Fruit fly (Drosophila melanogaster) whole organism, embryonic: ENCODE measurements around the gene CG42329.
A peak's percentile ranks its signal among the peaks of the same experiment; 100 is the strongest.

ENCODE experiments used
- Abd-B ChIP-seq: fragments of 200-800 bp; sonication (Bioruptor generic); optimal IDR thresholded peaks from 2 replicates; lab custom pipeline; 2018; ENCODE audit warnings: missing biosample characterization, mild to moderate bottlenecking, missing genetic modification characterization, moderate library complexity
- B-H1 ChIP-seq: fragments of 200-800 bp; sonication (Bioruptor generic); IDR thresholded peaks from 3 replicates; pipeline ENCODE4 v1.3.6; 2022; ENCODE audit warnings: missing biosample characterization, missing genetic modification characterization
- Bteb2 ChIP-seq: fragments of 200-800 bp; sonication (Bioruptor generic); optimal IDR thresholded peaks from 2 replicates; lab custom pipeline; 2016; ENCODE audit warnings: missing biosample characterization, missing genetic modification characterization
- CG10209 ChIP-seq: fragments of 200-800 bp; sonication (Bioruptor generic); optimal IDR thresholded peaks from 3 replicates; lab custom pipeline; 2017; ENCODE audit warnings: missing biosample characterization, mild to moderate bottlenecking, missing genetic modification characterization, missing genetic modification reagents
- CG10543 ChIP-seq: fragments of 200-800 bp; sonication (Bioruptor generic); optimal IDR thresholded peaks from 3 replicates; lab custom pipeline; 2017; ENCODE audit warnings: missing biosample characterization, mild to moderate bottlenecking, missing genetic modification characterization, moderate library complexity
- CG11696 ChIP-seq: fragments of 200-800 bp; sonication (Bioruptor generic); IDR thresholded peaks from 2 replicates; pipeline ENCODE4 v1.3.6; 2022; ENCODE audit warnings: missing biosample characterization, missing genetic modification characterization
- CG14050 ChIP-seq: fragments of 200-800 bp; sonication (Bioruptor generic); IDR thresholded peaks from 3 replicates; pipeline ENCODE4 v1.3.6; 2022; ENCODE audit warnings: missing biosample characterization, missing genetic modification characterization
- CG16863 ChIP-seq: fragments of 200-800 bp; sonication (Bioruptor generic); optimal IDR thresholded peaks from 3 replicates; lab custom pipeline; 2016; ENCODE audit warnings: missing biosample characterization, missing genetic modification characterization
- CG17359 ChIP-seq: fragments of 200-800 bp; sonication (Bioruptor generic); optimal IDR thresholded peaks from 3 replicates; lab custom pipeline; 2018; ENCODE audit warnings: missing biosample characterization, mild to moderate bottlenecking, missing genetic modification characterization, moderate library complexity
- CG17361 ChIP-seq: fragments of 200-800 bp; sonication (Bioruptor generic); IDR thresholded peaks from 3 replicates; pipeline ENCODE4 v1.3.6; 2022; ENCODE audit warnings: missing biosample characterization, missing genetic modification characterization
- CG17802 ChIP-seq: fragments of 200-800 bp; sonication (Bioruptor generic); optimal IDR thresholded peaks from 2 replicates; lab custom pipeline; 2018; ENCODE audit warnings: missing biosample characterization, mild to moderate bottlenecking, missing genetic modification characterization, moderate library complexity
- CG2875 ChIP-seq: fragments of 200-800 bp; sonication (Bioruptor generic); optimal IDR thresholded peaks from 2 replicates; lab custom pipeline; 2017; ENCODE audit warnings: missing biosample characterization, mild to moderate bottlenecking, missing genetic modification characterization, missing genetic modification reagents
- CG4282 ChIP-seq: fragments of 200-800 bp; sonication (Bioruptor generic); optimal IDR thresholded peaks from 2 replicates; lab custom pipeline; 2016; ENCODE audit warnings: missing biosample characterization, missing genetic modification characterization
- CG43689 ChIP-seq: fragments of 200-800 bp; sonication (Bioruptor generic); IDR thresholded peaks from 2 replicates; pipeline ENCODE4 v1.3.6; 2022; ENCODE audit warnings: missing biosample characterization, missing genetic modification characterization
- CG4707 ChIP-seq: fragments of 200-800 bp; sonication (Bioruptor generic); optimal IDR thresholded peaks from 2 replicates; lab custom pipeline; 2018; ENCODE audit warnings: missing biosample characterization, mild to moderate bottlenecking, missing genetic modification characterization, moderate library complexity
- CG4820 ChIP-seq: fragments of 200-800 bp; sonication (Bioruptor generic); optimal IDR thresholded peaks from 3 replicates; lab custom pipeline; 2016; ENCODE audit warnings: missing biosample characterization, missing genetic modification characterization
- CG6765 ChIP-seq: fragments of 200-800 bp; sonication (Bioruptor generic); optimal IDR thresholded peaks from 3 replicates; lab custom pipeline; 2017; ENCODE audit warnings: missing biosample characterization, mild to moderate bottlenecking, missing genetic modification characterization
- CG6791 ChIP-seq: fragments of 200-800 bp; sonication (Bioruptor generic); IDR thresholded peaks from 3 replicates; pipeline ENCODE4 v1.3.6; 2022; ENCODE audit warnings: missing biosample characterization, missing genetic modification characterization; ENCODE audit not compliant: partially characterized antibody
- CG9932 ChIP-seq: fragments of 200-800 bp; sonication (Bioruptor generic); IDR thresholded peaks from 2 replicates; pipeline ENCODE4 v1.3.6; 2022; ENCODE audit warnings: missing biosample characterization, missing genetic modification characterization
- GATAe ChIP-seq: fragments of 200-800 bp; sonication (Bioruptor generic); conservative IDR thresholded peaks from 2 replicates; pipeline ENCODE4 v1.3.6; 2022; ENCODE audit warnings: missing biosample characterization, missing genetic modification characterization
- HLH3B ChIP-seq: fragments of 200-800 bp; sonication (Bioruptor generic); IDR thresholded peaks from 2 replicates; pipeline ENCODE4 v1.3.6; 2022; ENCODE audit warnings: missing biosample characterization, missing genetic modification characterization
- Hmx ChIP-seq: fragments of 200-800 bp; sonication (Bioruptor generic); optimal IDR thresholded peaks from 2 replicates; lab custom pipeline; 2016; ENCODE audit warnings: missing biosample characterization, missing genetic modification characterization
- Hsf ChIP-seq: fragments of 200-800 bp; sonication (Bioruptor generic); optimal IDR thresholded peaks from 3 replicates; lab custom pipeline; 2016; ENCODE audit warnings: missing biosample characterization, missing genetic modification characterization
- Lhr ChIP-seq: fragments of 200-800 bp; sonication (Bioruptor generic); optimal IDR thresholded peaks from 3 replicates; lab custom pipeline; 2017; ENCODE audit warnings: mild to moderate bottlenecking, missing biosample characterization, missing genetic modification reagents, missing genetic modification characterization
- Lim3 ChIP-seq: fragments of 200-800 bp; sonication (Bioruptor generic); IDR thresholded peaks from 2 replicates; pipeline ENCODE4 v1.3.6; 2022; ENCODE audit warnings: missing biosample characterization, missing genetic modification characterization
- NfI ChIP-seq: fragments of 200-800 bp; sonication (Bioruptor generic); optimal IDR thresholded peaks from 3 replicates; lab custom pipeline; 2018; ENCODE audit warnings: missing biosample characterization, mild to moderate bottlenecking, missing genetic modification characterization, moderate library complexity
- Spps ChIP-seq: fragments of 200-800 bp; sonication (Bioruptor generic); optimal IDR thresholded peaks from 2 replicates; lab custom pipeline; 2018; ENCODE audit warnings: missing biosample characterization, mild to moderate bottlenecking, missing genetic modification characterization
- aop ChIP-seq: fragments of 200-800 bp; sonication (Bioruptor generic); IDR thresholded peaks from 2 replicates; pipeline ENCODE4 v1.3.6; 2022; ENCODE audit warnings: missing biosample characterization, missing genetic modification characterization
- ase ChIP-seq: fragments of 200-800 bp; sonication (Bioruptor generic); IDR thresholded peaks from 3 replicates; pipeline ENCODE4 v1.3.6; 2022; ENCODE audit warnings: missing biosample characterization, missing genetic modification characterization
- bsh ChIP-seq, 2 experiments: fragments of 200-800 bp; sonication (Bioruptor generic); optimal IDR thresholded peaks; 2 replicates each; lab custom pipeline; 2017 to 2018; ENCODE audit warnings: mild to moderate bottlenecking in 2 of 2, missing biosample characterization in 2 of 2, missing genetic modification characterization in 2 of 2, moderate library complexity in 1 of 2
- cg ChIP-seq: fragments of 200-800 bp; sonication (Bioruptor generic); optimal IDR thresholded peaks from 3 replicates; lab custom pipeline; 2019; ENCODE audit warnings: missing biosample characterization, mild to moderate bottlenecking, missing genetic modification characterization, moderate library complexity
- chif ChIP-seq, 2 experiments: fragments of 200-800 bp; sonication (Bioruptor generic); optimal IDR thresholded peaks; 3 replicates each; lab custom pipeline; 2016; ENCODE audit warnings: missing biosample characterization in 2 of 2, missing genetic modification characterization in 2 of 2
- croc ChIP-seq: fragments of 200-800 bp; sonication (Bioruptor generic); conservative IDR thresholded peaks from 3 replicates; pipeline ENCODE4 v1.3.6; 2022; ENCODE audit warnings: missing biosample characterization, missing genetic modification characterization
- crol ChIP-seq: fragments of 200-800 bp; sonication (Bioruptor generic); IDR thresholded peaks from 2 replicates; pipeline ENCODE4 v1.3.6; 2022; ENCODE audit warnings: missing biosample characterization, missing genetic modification characterization
- crp ChIP-seq, 2 experiments: fragments of 200-800 bp; sonication (Bioruptor generic); optimal IDR thresholded peaks; 2 replicates in 1 of 2; 3 replicates in 1 of 2; lab custom pipeline; 2017; ENCODE audit warnings: missing biosample characterization in 2 of 2, missing genetic modification characterization in 2 of 2, mild to moderate bottlenecking in 1 of 2, moderate library complexity in 1 of 2
- ham ChIP-seq: fragments of 200-800 bp; sonication (Bioruptor generic); IDR thresholded peaks from 2 replicates; pipeline ENCODE4 v1.3.6; 2022; ENCODE audit warnings: missing biosample characterization, missing genetic modification characterization
- jing ChIP-seq: fragments of 200-800 bp; sonication (Bioruptor generic); optimal IDR thresholded peaks from 2 replicates; lab custom pipeline; 2018; ENCODE audit warnings: missing biosample characterization, mild to moderate bottlenecking, missing genetic modification characterization
- kay ChIP-seq: fragments of 200-800 bp; sonication (Bioruptor generic); optimal IDR thresholded peaks from 2 replicates; lab custom pipeline; 2016; ENCODE audit warnings: missing biosample characterization, missing genetic modification characterization
- lmd ChIP-seq: fragments of 200-800 bp; sonication (Bioruptor generic); IDR thresholded peaks from 2 replicates; pipeline ENCODE4 v1.3.6; 2022; ENCODE audit warnings: missing biosample characterization, missing genetic modification characterization
- mirr ChIP-seq: fragments of 200-800 bp; sonication (Bioruptor generic); optimal IDR thresholded peaks from 3 replicates; lab custom pipeline; 2018; ENCODE audit warnings: missing biosample characterization, mild to moderate bottlenecking, missing genetic modification characterization
- nau ChIP-seq: fragments of 200-800 bp; sonication (Bioruptor generic); optimal IDR thresholded peaks from 3 replicates; lab custom pipeline; 2017; ENCODE audit warnings: missing biosample characterization, mild to moderate bottlenecking, missing genetic modification characterization, missing genetic modification reagents
- pita ChIP-seq: fragments of 200-800 bp; sonication (Bioruptor generic); optimal IDR thresholded peaks from 2 replicates; lab custom pipeline; 2017; ENCODE audit warnings: missing biosample characterization, mild to moderate bottlenecking, missing genetic modification characterization
- psq ChIP-seq: fragments of 200-800 bp; sonication (Bioruptor generic); optimal IDR thresholded peaks from 2 replicates; lab custom pipeline; 2017; ENCODE audit warnings: missing biosample characterization, missing genetic modification characterization
- pzg ChIP-seq: fragments of 200-800 bp; sonication (Bioruptor generic); optimal IDR thresholded peaks from 3 replicates; lab custom pipeline; 2018; ENCODE audit warnings: missing biosample characterization, mild to moderate bottlenecking, missing genetic modification characterization, moderate library complexity
- sisA ChIP-seq: fragments of 200-800 bp; sonication (Bioruptor generic); IDR thresholded peaks from 2 replicates; pipeline ENCODE4 v1.3.6; 2022; ENCODE audit warnings: missing biosample characterization, missing genetic modification characterization
- slbo ChIP-seq: fragments of 200-800 bp; sonication (Bioruptor generic); IDR thresholded peaks from 2 replicates; pipeline ENCODE4 v1.3.6; 2022; ENCODE audit warnings: missing biosample characterization, missing genetic modification characterization
- tup ChIP-seq: fragments of 200-800 bp; sonication (Bioruptor generic); optimal IDR thresholded peaks from 2 replicates; lab custom pipeline; 2016; ENCODE audit warnings: missing biosample characterization, mild to moderate bottlenecking, missing genetic modification characterization, moderate library complexity
- tx ChIP-seq: fragments of 200-800 bp; sonication (Bioruptor generic); optimal IDR thresholded peaks from 2 replicates; lab custom pipeline; 2016; ENCODE audit warnings: missing biosample characterization, missing genetic modification characterization
- z ChIP-seq: fragments of 200-800 bp; sonication (Bioruptor generic); IDR thresholded peaks from 3 replicates; pipeline ENCODE4 v1.3.6; 2022; ENCODE audit warnings: missing biosample characterization, missing genetic modification characterization
- zen ChIP-seq: fragments of 200-800 bp; sonication (Bioruptor generic); optimal IDR thresholded peaks from 3 replicates; lab custom pipeline; 2018; ENCODE audit warnings: missing biosample characterization, mild to moderate bottlenecking, missing genetic modification characterization, moderate library complexity
- zen2 ChIP-seq: fragments of 200-800 bp; sonication (Bioruptor generic); IDR thresholded peaks from 3 replicates; pipeline ENCODE4 v1.3.6; 2022; ENCODE audit warnings: missing biosample characterization, missing genetic modification characterization; ENCODE audit not compliant: partially characterized antibody

The CG42329 gene

dm6 chr2L:1217892-1218473 lies 1.1 kb upstream of the CG42329 start (continued):
- no peak for TF ChIP-seq CG4820 (GFP tag; lab: Kevin White, UChicago)
- TF ChIP-seq CG17361 (GFP tag; lab: Robert Waterston, UW): no peak
- no peak for TF ChIP-seq ham (GFP tag; lab: Robert Waterston, UW)
- TF ChIP-seq CG10209 (GFP tag; lab: Kevin White, UChicago): no peak
- no peak for TF ChIP-seq CG4282 (GFP tag; lab: Kevin White, UChicago)
- TF ChIP-seq CG17359: no peak
- TF ChIP-seq crol: no peak
- TF ChIP-seq mirr (GFP tag; lab: Kevin White, UChicago): no peak
- TF ChIP-seq zen2 (GFP tag; lab: Robert Waterston, UW): no peak
- TF ChIP-seq Abd-B (GFP tag; lab: Kevin White, UChicago): no peak
- TF ChIP-seq psq (GFP tag; lab: Kevin White, UChicago): no peak
- no peak for TF ChIP-seq CG6765 (GFP tag; lab: Kevin White, UChicago)
- TF ChIP-seq CG17802 (tag; lab: Kevin White, UChicago): no peak
- peak; percentile 24 for TF ChIP-seq CG9932 (GFP tag; lab: Robert Waterston, UW)
- no peak; the same call in 1 of the 2 replicates for TF ChIP-seq GATAe (GFP tag; lab: Robert Waterston, UW)
- no peak for TF ChIP-seq tx (GFP tag; lab: Kevin White, UChicago)
- peak; percentile 47; the same call in 1 of the 2 replicates for TF ChIP-seq CG43689
- no peak for TF ChIP-seq B-H1 (GFP tag; lab: Robert Waterston, UW)
- TF ChIP-seq CG4707: no peak
- no peak for TF ChIP-seq CG10543 (GFP tag; lab: Kevin White, UChicago)
- TF ChIP-seq Lim3: no peak
- TF ChIP-seq pita (GFP tag; lab: Kevin White, UChicago): no peak
- TF ChIP-seq CG2875 (GFP tag; lab: Kevin White, UChicago): no peak
- TF ChIP-seq CG6791 (GFP tag; lab: Robert Waterston, UW): no peak
- no peak for TF ChIP-seq tup (GFP tag; lab: Kevin White, UChicago)
- TF ChIP-seq Hsf (GFP tag; lab: Kevin White, UChicago): peak; percentile 33
- no peak for TF ChIP-seq nau (GFP tag; lab: Kevin White, UChicago)
- TF ChIP-seq CG16863 (GFP tag; lab: Kevin White, UChicago): no peak
- TF ChIP-seq aop (GFP tag; lab: Robert Waterston, UW): no peak
- TF ChIP-seq sisA (GFP tag; lab: Robert Waterston, UW): no peak
- no peak for TF ChIP-seq kay (GFP tag; lab: Kevin White, UChicago)
- no peak for TF ChIP-seq Bteb2
- no peak for TF ChIP-seq ase (GFP tag; lab: Robert Waterston, UW)
- TF ChIP-seq pzg (GFP tag; lab: Kevin White, UChicago): no peak
- TF ChIP-seq Spps: no peak
- TF ChIP-seq slbo (GFP tag; lab: Robert Waterston, UW): peak; percentile 73
- 0 out of 3 replicates have a peak, but pooled peaks have one; percentile 10 for TF ChIP-seq CG14050 (GFP tag; lab: Robert Waterston, UW)
- TF ChIP-seq croc (GFP tag; lab: Robert Waterston, UW): no peak
- TF ChIP-seq zen: no peak
- TF ChIP-seq chif (GFP tag; optimal IDR thresholded peaks at IDR 0.05; lab: Kevin White, UChicago): no peak
- TF ChIP-seq crp (GFP tag; optimal IDR thresholded peaks at IDR 0.05; lab: Kevin White, UChicago): no peak
- no peak for TF ChIP-seq jing
- TF ChIP-seq cg (GFP tag; lab: Kevin White, UChicago): peak; percentile 50
- no peak for TF ChIP-seq Lhr (GFP tag; lab: Kevin White, UChicago)
- TF ChIP-seq Hmx: no peak
- no peak for TF ChIP-seq bsh (GFP tag; optimal IDR thresholded peaks at IDR 0.05; lab: Kevin White, UChicago)
- TF ChIP-seq NfI: no peak
- no peak for TF ChIP-seq HLH3B
- TF ChIP-seq z (GFP tag; lab: Robert Waterston, UW): no peak
- no peak for TF ChIP-seq CG11696 (GFP tag; lab: Robert Waterston, UW)
- peak; percentile 28; the same call in 1 of the 2 replicates for TF ChIP-seq lmd (GFP tag; lab: Robert Waterston, UW)
